Fruit fly (Drosophila melanogaster) whole organism, larva: ENCODE measurements around the gene CG31347.
"Not testable (repeated sequence)": the region's sequence is repeated elsewhere in the genome, so short reads cannot be mapped to it uniquely, and the experiment has no call there.

Source experiments
- noc ChIP-seq: fragments of 200-800 bp; sonication (Bioruptor generic); optimal IDR thresholded peaks from 3 replicates; lab custom pipeline; 2019; ENCODE audit warnings: missing biosample characterization, mild to moderate bottlenecking, missing genetic modification characterization, moderate library complexity

Gene CG31347

dm6 chr3R:12692497-12692896 is at the start of gene CG31347:
Gene CG31347 (minus strand): TSS chr3R:12692597.
- TF ChIP-seq noc (tag; lab: Kevin White, UChicago) = no peak

- TF ChIP-seq noc (tag; lab: Kevin White, UChicago) = no peak
Measured at dm6 chr3R:12739247-12739646, 46.9 kb upstream of the CG31347 start, which contains the start of gene Ugt37A2. Gene Ugt37A2 (plus strand): TSS chr3R:12739642.

dm6 chr3R:12727944-12728649 is 35.7 kb upstream of the CG31347 start:
- TF ChIP-seq noc (tag; lab: Kevin White, UChicago) = no peak

- no peak for TF ChIP-seq noc (tag; lab: Kevin White, UChicago)
Measured at dm6 chr3R:12723759-12724158, 31.4 kb upstream of the CG31347 start.

- peak; percentile 47 for TF ChIP-seq noc (tag; lab: Kevin White, UChicago)
Measured at dm6 chr3R:12722392-12722914, 30.1 kb upstream of the CG31347 start, which contains the start of gene Men. Gene Men (minus strand): TSS chr3R:12722442.

dm6 chr3R:12720344-12721200 is 28.2 kb upstream of the CG31347 start:
- peak; percentile 57 for TF ChIP-seq noc (tag; lab: Kevin White, UChicago)

- TF ChIP-seq noc (tag; lab: Kevin White, UChicago) = peak; percentile 57
Measured at dm6 chr3R:12719627-12720343, 27.4 kb upstream of the CG31347 start.

dm6 chr3R:12718536-12719033 is 26.2 kb upstream of the CG31347 start:
- TF ChIP-seq noc (tag; lab: Kevin White, UChicago) = no peak

- peak; percentile 43 for TF ChIP-seq noc (tag; lab: Kevin White, UChicago)
Measured at dm6 chr3R:12717588-12718535, 25.5 kb upstream of the CG31347 start.

- TF ChIP-seq noc (tag; lab: Kevin White, UChicago) = peak; percentile 28
Measured at dm6 chr3R:12716894-12717293, 24.5 kb upstream of the CG31347 start.

dm6 chr3R:12716251-12716650 is 23.9 kb upstream of the CG31347 start:
- TF ChIP-seq noc (tag; lab: Kevin White, UChicago) = peak; percentile 49

dm6 chr3R:12715253-12715652 is 22.9 kb upstream of the CG31347 start:
- peak; percentile 63 for TF ChIP-seq noc (tag; lab: Kevin White, UChicago)

- TF ChIP-seq noc (tag; lab: Kevin White, UChicago) = not testable (repeated sequence)
Measured at dm6 chr3R:12712178-12713172, 20.1 kb upstream of the CG31347 start, which contains the start of gene PolQ. Gene PolQ (minus strand): TSS chr3R:12712299.
